Fruit fly (Drosophila melanogaster) whole organism, embryonic: ENCODE results near the gene CG10019.

ENCODE experiments used
- Abd-B ChIP-seq: fragments of 200-800 bp; sonication (Bioruptor generic); optimal IDR thresholded peaks from 2 replicates; lab custom pipeline; 2018; ENCODE audit warnings: missing biosample characterization, mild to moderate bottlenecking, missing genetic modification characterization, moderate library complexity
- Bgb ChIP-seq: fragments of 200-800 bp; sonication (Bioruptor generic); IDR thresholded peaks from 2 replicates; pipeline ENCODE4 v1.3.6; 2022; ENCODE audit warnings: missing biosample characterization, missing genetic modification characterization; ENCODE audit not compliant: partially characterized antibody
- CG11456 ChIP-seq: fragments of 200-800 bp; sonication (Bioruptor generic); IDR thresholded peaks from 3 replicates; pipeline ENCODE4 v1.3.6; 2022; ENCODE audit warnings: missing biosample characterization, missing genetic modification characterization
- CG12942 ChIP-seq: fragments of 200-800 bp; sonication (Bioruptor generic); optimal IDR thresholded peaks from 3 replicates; lab custom pipeline; 2016; ENCODE audit warnings: missing biosample characterization, missing genetic modification characterization
- CG13424 ChIP-seq: fragments of 200-800 bp; sonication (Bioruptor generic); optimal IDR thresholded peaks from 2 replicates; lab custom pipeline; 2019; ENCODE audit warnings: missing biosample characterization, mild to moderate bottlenecking, missing genetic modification characterization, moderate library complexity
- CG13775 ChIP-seq: fragments of 200-800 bp; sonication (Bioruptor generic); optimal IDR thresholded peaks from 3 replicates; lab custom pipeline; 2017; ENCODE audit warnings: missing biosample characterization, mild to moderate bottlenecking, missing genetic modification characterization
- CG14441 ChIP-seq: fragments of 200-800 bp; sonication (Bioruptor generic); IDR thresholded peaks from 2 replicates; pipeline ENCODE4 v1.3.6; 2022; ENCODE audit warnings: missing biosample characterization, missing genetic modification characterization
- CG15073 ChIP-seq: fragments of 200-800 bp; sonication (Bioruptor generic); optimal IDR thresholded peaks from 2 replicates; lab custom pipeline; 2016; ENCODE audit warnings: missing biosample characterization, missing genetic modification characterization
- CG15269 ChIP-seq: fragments of 200-800 bp; sonication (Bioruptor generic); optimal IDR thresholded peaks from 2 replicates; lab custom pipeline; 2018; ENCODE audit warnings: missing biosample characterization, mild to moderate bottlenecking, missing genetic modification characterization, moderate library complexity
- CG15696 ChIP-seq: fragments of 200-800 bp; sonication (Bioruptor generic); optimal IDR thresholded peaks from 2 replicates; lab custom pipeline; 2019; ENCODE audit warnings: missing biosample characterization, mild to moderate bottlenecking, missing genetic modification characterization, moderate library complexity
- CG17359 ChIP-seq: fragments of 200-800 bp; sonication (Bioruptor generic); optimal IDR thresholded peaks from 3 replicates; lab custom pipeline; 2018; ENCODE audit warnings: missing biosample characterization, mild to moderate bottlenecking, missing genetic modification characterization, moderate library complexity
- CG17912 ChIP-seq: fragments of 200-800 bp; sonication (Bioruptor generic); optimal IDR thresholded peaks from 2 replicates; lab custom pipeline; 2018; ENCODE audit warnings: missing biosample characterization, mild to moderate bottlenecking, missing genetic modification characterization
- CG18011 ChIP-seq: fragments of 200-800 bp; sonication (Bioruptor generic); optimal IDR thresholded peaks from 2 replicates; lab custom pipeline; 2017; ENCODE audit warnings: missing biosample characterization, missing genetic modification characterization, mild to moderate bottlenecking, moderate library complexity, missing genotype
- CG18599 ChIP-seq: fragments of 200-800 bp; sonication (Bioruptor generic); optimal IDR thresholded peaks from 3 replicates; lab custom pipeline; 2017; ENCODE audit warnings: missing biosample characterization, missing genetic modification characterization, mild to moderate bottlenecking, moderate library complexity, missing genetic modification reagents
- CG3065 ChIP-seq: fragments of 200-800 bp; sonication (Bioruptor generic); optimal IDR thresholded peaks from 2 replicates; lab custom pipeline; 2016; ENCODE audit warnings: missing biosample characterization, missing genetic modification characterization
- CG34422 ChIP-seq: fragments of 200-800 bp; sonication (Bioruptor generic); IDR thresholded peaks from 3 replicates; pipeline ENCODE4 v1.3.6; 2022; ENCODE audit warnings: missing biosample characterization, missing genetic modification characterization
- CG4820 ChIP-seq: fragments of 200-800 bp; sonication (Bioruptor generic); optimal IDR thresholded peaks from 3 replicates; lab custom pipeline; 2016; ENCODE audit warnings: missing biosample characterization, missing genetic modification characterization
- CG5245 ChIP-seq: fragments of 200-800 bp; sonication (Bioruptor generic); optimal IDR thresholded peaks from 3 replicates; lab custom pipeline; 2016; ENCODE audit warnings: missing biosample characterization, missing genetic modification characterization
- CG6854 ChIP-seq: fragments of 200-800 bp; sonication (Bioruptor generic); optimal IDR thresholded peaks from 3 replicates; lab custom pipeline; 2017; ENCODE audit warnings: missing biosample characterization, mild to moderate bottlenecking, missing genetic modification characterization
- CG7556 ChIP-seq: fragments of 200-800 bp; sonication (Bioruptor generic); optimal IDR thresholded peaks from 2 replicates; lab custom pipeline; 2017; ENCODE audit warnings: missing biosample characterization, mild to moderate bottlenecking, missing genetic modification characterization
- CG8359 ChIP-seq: fragments of 200-800 bp; sonication (Bioruptor generic); optimal IDR thresholded peaks from 2 replicates; lab custom pipeline; 2017; ENCODE audit warnings: missing biosample characterization, mild to moderate bottlenecking, missing genetic modification characterization, borderline replicate concordance
- CG9817 ChIP-seq: fragments of 200-800 bp; sonication (Bioruptor generic); optimal IDR thresholded peaks from 2 replicates; lab custom pipeline; 2018; ENCODE audit warnings: missing biosample characterization, mild to moderate bottlenecking, missing genetic modification characterization, moderate library complexity
- CTCF ChIP-seq: fragments of 200-800 bp; sonication (Bioruptor generic); optimal IDR thresholded peaks from 2 replicates; lab custom pipeline; 2017; ENCODE audit warnings: missing biosample characterization, mild to moderate bottlenecking, missing genetic modification characterization, moderate library complexity
- Chrac-16 ChIP-seq: fragments of 200-800 bp; sonication (Bioruptor generic); optimal IDR thresholded peaks from 3 replicates; lab custom pipeline; 2016; ENCODE audit warnings: missing biosample characterization, missing genetic modification characterization
- CoRest ChIP-seq: fragments of 200-800 bp; sonication (Bioruptor generic); optimal IDR thresholded peaks from 3 replicates; lab custom pipeline; 2018; ENCODE audit warnings: missing biosample characterization, mild to moderate bottlenecking, missing genetic modification characterization, moderate library complexity
- Dbx ChIP-seq: fragments of 200-800 bp; sonication (Bioruptor generic); IDR thresholded peaks from 3 replicates; pipeline ENCODE4 v1.3.6; 2022; ENCODE audit warnings: missing biosample characterization, missing genetic modification characterization
- HHEX ChIP-seq: fragments of 200-800 bp; sonication (Bioruptor generic); optimal IDR thresholded peaks from 3 replicates; lab custom pipeline; 2017; ENCODE audit warnings: missing biosample characterization, mild to moderate bottlenecking, missing genetic modification characterization, missing genetic modification reagents
- Hr51 ChIP-seq, 2 experiments: fragments of 200-800 bp; sonication (Bioruptor generic); optimal IDR thresholded peaks; 2 replicates in 1 of 2; 3 replicates in 1 of 2; lab custom pipeline; 2016 to 2018; ENCODE audit warnings: missing biosample characterization in 2 of 2, missing genetic modification characterization in 2 of 2, mild to moderate bottlenecking in 1 of 2, moderate library complexity in 1 of 2
- Mad ChIP-seq: fragments of 200-800 bp; sonication (Bioruptor generic); optimal IDR thresholded peaks from 2 replicates; lab custom pipeline; 2016; ENCODE audit warnings: missing biosample characterization, missing genetic modification characterization
- Myb ChIP-seq: fragments of 200-800 bp; sonication (Bioruptor generic); optimal IDR thresholded peaks from 2 replicates; lab custom pipeline; 2016; ENCODE audit warnings: missing biosample characterization, missing genetic modification characterization
- NC2β ChIP-seq: fragments of 200-800 bp; sonication (Bioruptor generic); optimal IDR thresholded peaks from 2 replicates; lab custom pipeline; 2016; ENCODE audit warnings: missing biosample characterization, missing genetic modification characterization
- Oli ChIP-seq: fragments of 200-800 bp; sonication (Bioruptor generic); optimal IDR thresholded peaks from 2 replicates; lab custom pipeline; 2018; ENCODE audit warnings: missing biosample characterization, mild to moderate bottlenecking, missing genetic modification characterization, moderate library complexity
- abd-A ChIP-seq: fragments of 200-800 bp; sonication (Bioruptor generic); optimal IDR thresholded peaks from 3 replicates; lab custom pipeline; 2019; ENCODE audit warnings: missing biosample characterization, mild to moderate bottlenecking, missing genetic modification characterization, moderate library complexity
- ara ChIP-seq: fragments of 200-800 bp; sonication (Bioruptor generic); IDR thresholded peaks from 2 replicates; pipeline ENCODE4 v1.3.6; 2022; ENCODE audit warnings: missing biosample characterization, missing genetic modification characterization
- bbx ChIP-seq: fragments of 200-800 bp; sonication (Bioruptor generic); IDR thresholded peaks from 2 replicates; pipeline ENCODE4 v1.3.6; 2022; ENCODE audit warnings: missing biosample characterization, missing genetic modification characterization; ENCODE audit not compliant: partially characterized antibody
- bigmax ChIP-seq: fragments of 200-800 bp; sonication (Bioruptor generic); optimal IDR thresholded peaks from 2 replicates; lab custom pipeline; 2018; ENCODE audit warnings: missing biosample characterization, mild to moderate bottlenecking, missing genetic modification characterization
- bsh ChIP-seq, 2 experiments: fragments of 200-800 bp; sonication (Bioruptor generic); optimal IDR thresholded peaks; 2 replicates each; lab custom pipeline; 2017 to 2018; ENCODE audit warnings: mild to moderate bottlenecking in 2 of 2, missing biosample characterization in 2 of 2, missing genetic modification characterization in 2 of 2, moderate library complexity in 1 of 2
- cato ChIP-seq: fragments of 200-800 bp; sonication (Bioruptor generic); optimal IDR thresholded peaks from 2 replicates; lab custom pipeline; 2016; ENCODE audit warnings: missing biosample characterization, missing genetic modification characterization, borderline replicate concordance
- chn ChIP-seq: fragments of 200-800 bp; sonication (Bioruptor generic); optimal IDR thresholded peaks from 2 replicates; lab custom pipeline; 2016; ENCODE audit warnings: missing biosample characterization, missing genetic modification characterization
- da ChIP-seq: fragments of 200-800 bp; sonication (Bioruptor generic); optimal IDR thresholded peaks from 2 replicates; lab custom pipeline; 2016; ENCODE audit warnings: missing biosample characterization, missing genetic modification characterization
- disco-r ChIP-seq: fragments of 200-800 bp; sonication (Bioruptor generic); optimal IDR thresholded peaks from 2 replicates; lab custom pipeline; 2016; ENCODE audit warnings: missing biosample characterization, missing genetic modification characterization
- fd96Cb ChIP-seq: fragments of 200-800 bp; sonication (Bioruptor generic); optimal IDR thresholded peaks from 2 replicates; lab custom pipeline; 2018; ENCODE audit warnings: missing biosample characterization, mild to moderate bottlenecking, missing genetic modification characterization, moderate library complexity
- pan ChIP-seq, 4 experiments: fragments of >200 bp in 3 of 4; fragments of 200-800 bp in 1 of 4; sonication (Bioruptor generic) in 1 of 4; optimal IDR thresholded peaks in 3 of 4; IDR thresholded peaks in 1 of 4; 2 replicates each; pipeline versions ENCODE4 v1.3.6 to Lab custom; 2017 to 2022; ENCODE audit warnings: missing biosample characterization in 2 of 4, missing genetic modification characterization in 2 of 4, mixed read lengths in 1 of 4
- ro ChIP-seq: fragments of 200-800 bp; sonication (Bioruptor generic); IDR thresholded peaks from 2 replicates; pipeline ENCODE4 v1.3.6; 2022; ENCODE audit warnings: missing biosample characterization, missing genetic modification characterization
- shn ChIP-seq: fragments of 200-800 bp; sonication (Bioruptor generic); optimal IDR thresholded peaks from 3 replicates; lab custom pipeline; 2016; ENCODE audit warnings: missing biosample characterization, missing genetic modification characterization
- slbo ChIP-seq: fragments of 200-800 bp; sonication (Bioruptor generic); IDR thresholded peaks from 2 replicates; pipeline ENCODE4 v1.3.6; 2022; ENCODE audit warnings: missing biosample characterization, missing genetic modification characterization
- stc ChIP-seq: fragments of 200-800 bp; sonication (Bioruptor generic); IDR thresholded peaks from 2 replicates; pipeline ENCODE4 v1.3.6; 2022; ENCODE audit warnings: missing biosample characterization, missing genetic modification characterization
- trem ChIP-seq: fragments of 200-800 bp; optimal IDR thresholded peaks from 3 replicates; lab custom pipeline; 2019; ENCODE audit warnings: missing biosample characterization, mild to moderate bottlenecking, missing genetic modification characterization, moderate library complexity

Gene CG10019

dm6 chr2L:3769718-3770461 lies 39.6 kb downstream of the CG10019 start (continued):
- TF ChIP-seq CG13775 (GFP tag; lab: Kevin White, UChicago) (peak; percentile 37), CG3065 (GFP tag; lab: Kevin White, UChicago) (no peak), CG4820 (GFP tag; lab: Kevin White, UChicago) (peak; percentile 18), slbo (GFP tag; lab: Robert Waterston, UW) (no peak), CG18011 (GFP tag; lab: Kevin White, UChicago) (no peak), bigmax (no peak), CG17359 (tag; lab: Kevin White, UChicago) (peak; percentile 68), cato (no peak), abd-A (tag; lab: Kevin White, UChicago) (no peak), NC2β (GFP tag; lab: Kevin White, UChicago) (no peak), bsh (GFP tag; optimal IDR thresholded peaks at IDR 0.05; lab: Kevin White, UChicago) (peak; percentile 47 to 79), CG15696 (tag; lab: Kevin White, UChicago) (peak; percentile 54), Chrac-16 (peak; percentile 23), CG17912 (GFP tag; lab: Kevin White, UChicago) (no peak), shn (GFP tag; lab: Kevin White, UChicago) (no peak), Abd-B (peak; percentile 62), chn (GFP tag; lab: Kevin White, UChicago) (no peak), Oli (peak; percentile 55), CG11456 (GFP tag; lab: Robert Waterston, UW) (no peak), CG8359 (GFP tag; lab: Kevin White, UChicago) (peak; percentile 1), Myb (GFP tag; lab: Kevin White, UChicago) (no peak), bbx (GFP tag; lab: Robert Waterston, UW) (no peak), CoRest (tag; lab: Kevin White, UChicago) (peak; percentile 62), CG18599 (GFP tag; lab: Kevin White, UChicago) (no peak), trem (peak; percentile 72), Dbx (GFP tag; lab: Robert Waterston, UW) (no peak), ro (GFP tag; lab: Robert Waterston, UW) (no peak), fd96Cb (tag; lab: Kevin White, UChicago) (peak; percentile 71), CG34422 (GFP tag; lab: Robert Waterston, UW) (peak; percentile 37; the same call in 1 of the 3 replicates), CG15269 (peak; percentile 62), disco-r (no peak), CG13424 (tag; lab: Kevin White, UChicago) (peak; percentile 67), pan (optimal IDR thresholded peaks at IDR 0.05; lab: Kevin White, UChicago) (no peak), pan (GFP tag; optimal IDR thresholded peaks at IDR 0.05 in 1 of 2, IDR thresholded peaks at IDR 0.05 in 1 of 2) (peak in 1 of 2 experiments; percentile 6), Mad (no peak), CG14441 (no peak), CG7556 (peak; percentile 71), HHEX (GFP tag; lab: Kevin White, UChicago) (peak; percentile 10), CG6854 (GFP tag; lab: Kevin White, UChicago) (no peak), ara (GFP tag; lab: Robert Waterston, UW) (no peak; the same call in 1 of the 2 replicates), stc (no peak; the same call in 1 of the 2 replicates), CG9817 (tag; lab: Kevin White, UChicago) (no peak), CTCF (GFP tag; lab: Kevin White, UChicago) (no peak), CG15073 (no peak), da (no peak), CG5245 (GFP tag; lab: Kevin White, UChicago) (peak; percentile 11), Bgb (GFP tag; lab: Robert Waterston, UW) (no peak), Hr51 (GFP tag; optimal IDR thresholded peaks at IDR 0.05; lab: Kevin White, UChicago) (peak in 1 of 2 experiments; percentile 78), CG12942 (GFP tag; lab: Kevin White, UChicago) (peak; percentile 1)
